Worm (Caenorhabditis elegans): ENCODE data around the gene C05B5.11.
A peak's percentile ranks its signal among the peaks of the same experiment; 100 is the strongest.

C05B5.11 gene

DNA sequence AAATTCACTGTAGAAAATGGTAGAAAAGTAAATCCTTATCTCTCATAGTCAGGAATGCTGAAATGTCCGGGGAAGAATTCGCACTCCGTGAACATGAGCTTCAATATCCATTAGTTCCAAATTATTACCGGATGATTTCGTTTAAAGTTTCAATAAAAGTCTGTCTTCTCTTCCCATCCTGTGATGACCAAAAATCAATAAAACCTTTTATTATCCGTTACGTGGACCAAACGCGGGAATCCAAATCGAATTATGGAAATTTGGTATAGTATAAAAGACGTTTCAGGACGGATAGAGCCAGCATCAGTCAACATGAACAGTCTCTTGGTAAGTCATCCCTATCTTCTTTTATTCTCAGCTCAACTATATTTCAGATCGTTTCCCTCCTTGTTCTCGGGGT lies at the start of gene C05B5.11:
Gene C05B5.11 (plus strand): TSS at position 301 of the 400 bp plus-strand sequence.
- TF ChIP-seq dao-5 (tag; optimal IDR thresholded peaks at IDR 0.05) (no peak), him-1 (tag; optimal IDR thresholded peaks at IDR 0.05) (no peak), W03F9.2 (tag; optimal IDR thresholded peaks at IDR 0.05) (no peak)

DNA sequence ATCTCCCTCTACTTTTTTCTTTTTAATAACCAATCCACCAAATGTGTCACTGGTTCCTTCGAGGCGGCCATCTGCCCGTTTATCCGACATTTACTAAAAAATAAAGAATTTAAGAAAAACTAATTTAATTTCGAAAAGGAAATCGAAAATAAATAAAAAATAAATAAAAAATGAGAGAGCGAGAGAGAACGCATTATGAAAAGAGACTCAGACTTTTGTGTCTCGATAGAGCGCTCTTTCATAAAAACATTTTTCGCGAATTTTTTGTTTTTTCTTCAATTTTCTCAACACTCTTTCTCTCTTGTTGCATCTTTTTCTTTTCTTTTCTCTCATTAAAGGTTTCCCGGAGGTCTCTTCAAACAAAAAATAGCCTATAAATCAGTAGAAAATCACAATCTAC lies 48.2 kb upstream of the C05B5.11 start, which contains the start of gene mog-1:
Gene mog-1 (minus strand): TSS at position 93 of the 400 bp plus-strand sequence.
- TF ChIP-seq him-1 (tag; optimal IDR thresholded peaks at IDR 0.05), result no peak
- peak; percentile 24 for TF ChIP-seq W03F9.2 (tag; optimal IDR thresholded peaks at IDR 0.05)
- no peak for TF ChIP-seq dao-5 (tag; optimal IDR thresholded peaks at IDR 0.05)

DNA sequence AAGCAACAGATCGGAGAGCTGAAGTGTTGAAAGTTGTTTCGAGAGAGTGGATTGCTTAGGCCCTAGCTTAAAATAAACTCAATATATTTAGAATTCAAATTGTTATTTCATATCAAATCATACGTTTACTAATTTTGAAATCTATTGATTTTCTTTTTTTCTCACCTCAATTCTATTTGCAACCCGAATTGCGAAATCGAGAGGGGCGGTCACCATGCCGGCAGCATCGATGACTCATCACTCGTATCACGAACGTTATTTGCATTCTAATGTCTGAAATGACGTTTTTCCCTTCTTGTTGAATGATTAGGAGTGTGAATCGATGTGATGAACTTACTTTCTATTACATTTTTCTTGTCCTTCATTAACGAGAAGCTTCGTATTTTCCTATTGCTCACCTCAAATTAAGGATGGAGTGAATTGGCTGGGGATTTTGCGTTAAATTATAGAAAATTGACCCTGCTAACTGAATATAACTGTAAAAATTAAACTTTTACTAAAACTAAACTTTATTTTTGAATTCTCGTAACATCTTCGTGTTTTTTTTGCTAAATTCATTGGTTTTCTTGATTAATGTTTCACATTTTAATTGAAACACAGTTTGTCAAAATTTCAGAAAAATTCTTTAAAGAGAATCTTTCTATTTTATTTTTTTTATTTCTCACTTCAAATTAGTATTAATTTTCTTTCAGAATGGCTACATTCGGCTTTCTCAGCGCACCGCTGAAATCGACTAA lies 47.5 kb upstream of the C05B5.11 start, which contains the start of gene alx-1:
Gene alx-1 (plus strand): TSS at position 687 of the 737 bp plus-strand sequence.
- TF ChIP-seq dao-5 (tag; optimal IDR thresholded peaks at IDR 0.05), result no peak
- TF ChIP-seq W03F9.2 (tag; optimal IDR thresholded peaks at IDR 0.05), result peak; percentile 19

DNA sequence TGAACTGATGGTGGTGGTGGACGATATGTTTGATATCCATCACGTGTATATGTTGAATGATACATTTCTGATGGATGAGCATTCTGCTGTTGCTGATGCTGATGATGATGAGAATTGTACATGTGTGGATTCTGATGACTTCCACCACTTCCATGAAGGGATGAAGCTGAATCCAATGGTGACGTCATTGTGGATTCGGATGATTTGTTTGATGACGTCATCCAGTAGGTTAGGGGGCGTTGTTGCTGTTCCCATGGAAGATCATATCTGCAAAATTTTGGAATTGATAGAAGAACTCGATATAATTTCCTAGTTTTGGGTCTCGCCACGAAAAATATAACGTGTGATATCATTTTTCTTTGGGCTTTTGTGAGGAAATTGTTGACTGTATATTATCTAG lies 40.9 kb upstream of the C05B5.11 start:
- no peak for TF ChIP-seq dao-5 (tag; optimal IDR thresholded peaks at IDR 0.05)
- no peak for TF ChIP-seq W03F9.2 (tag; optimal IDR thresholded peaks at IDR 0.05)
- no peak for TF ChIP-seq him-1 (tag; optimal IDR thresholded peaks at IDR 0.05)

- TF ChIP-seq dao-5 (tag; optimal IDR thresholded peaks at IDR 0.05) (no peak), him-1 (tag; optimal IDR thresholded peaks at IDR 0.05) (no peak), W03F9.2 (tag; optimal IDR thresholded peaks at IDR 0.05) (no peak)
Observed at ce11 chrIII:9964416-9964815, 39.9 kb upstream of the C05B5.11 start.

- TF ChIP-seq W03F9.2 (tag; optimal IDR thresholded peaks at IDR 0.05), result no peak
- no peak for TF ChIP-seq him-1 (tag; optimal IDR thresholded peaks at IDR 0.05)
- no peak for TF ChIP-seq dao-5 (tag; optimal IDR thresholded peaks at IDR 0.05)
Observed at ce11 chrIII:9965444-9965843, 38.9 kb upstream of the C05B5.11 start.

DNA sequence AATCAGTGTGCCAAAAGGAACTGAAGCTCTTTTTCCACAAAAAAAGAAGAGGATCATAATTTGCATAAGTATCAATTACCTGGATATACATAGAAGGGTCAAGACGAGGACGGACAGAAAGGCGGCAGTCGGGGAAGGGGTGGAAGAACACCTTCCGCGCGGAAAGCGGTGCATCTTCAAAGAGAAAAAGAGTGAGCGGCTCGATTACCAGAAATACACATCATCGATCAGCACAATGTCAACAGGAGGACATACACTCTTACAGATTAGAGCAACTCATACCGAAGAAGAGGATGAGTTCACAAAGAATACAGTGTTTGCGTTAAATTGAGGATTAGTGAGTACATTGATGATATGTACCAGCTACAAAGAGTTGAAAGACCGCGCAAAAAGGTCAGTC lies 34.9 kb upstream of the C05B5.11 start:
- TF ChIP-seq dao-5 (tag; optimal IDR thresholded peaks at IDR 0.05) (no peak), him-1 (tag; optimal IDR thresholded peaks at IDR 0.05) (no peak), W03F9.2 (tag; optimal IDR thresholded peaks at IDR 0.05) (no peak)

- TF ChIP-seq him-1 (tag; optimal IDR thresholded peaks at IDR 0.05) (no peak), dao-5 (tag; optimal IDR thresholded peaks at IDR 0.05) (no peak), W03F9.2 (tag; optimal IDR thresholded peaks at IDR 0.05) (no peak)
Observed at ce11 chrIII:9972192-9972811, 32.0 kb upstream of the C05B5.11 start.

- no peak for TF ChIP-seq W03F9.2 (tag; optimal IDR thresholded peaks at IDR 0.05)
- no peak for TF ChIP-seq him-1 (tag; optimal IDR thresholded peaks at IDR 0.05)
- no peak for TF ChIP-seq dao-5 (tag; optimal IDR thresholded peaks at IDR 0.05)
Observed at ce11 chrIII:9973765-9974164, 30.5 kb upstream of the C05B5.11 start, which contains the start of gene R10E12.2. R10E12.2 (minus strand) TSS chrIII:9973865.

DNA sequence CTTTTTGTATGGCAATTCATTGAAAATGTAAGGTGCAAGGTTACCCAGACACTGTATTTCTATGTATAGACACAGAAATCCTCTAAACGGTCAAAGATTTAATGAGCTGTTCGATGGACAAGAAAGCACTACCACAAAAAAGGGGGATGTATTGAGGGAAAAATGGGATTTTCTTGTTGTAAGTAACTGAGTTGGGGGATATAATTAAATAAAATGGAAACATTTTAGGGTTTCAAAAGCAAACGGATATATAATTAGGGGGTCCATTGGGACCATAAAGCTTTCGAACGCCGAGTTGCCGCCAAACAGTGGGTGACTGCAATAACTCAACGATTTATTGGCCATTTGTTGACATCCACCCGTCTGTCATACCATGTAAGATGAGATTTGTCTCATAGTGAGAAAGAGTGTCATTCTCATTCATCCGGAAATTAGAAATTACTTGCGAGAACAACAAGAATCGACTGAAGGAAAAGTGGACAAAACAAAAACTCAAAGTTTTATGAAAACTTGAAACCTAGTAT lies 22.1 kb upstream of the C05B5.11 start:
- TF ChIP-seq W03F9.2 (tag; optimal IDR thresholded peaks at IDR 0.05) (no peak), him-1 (tag; optimal IDR thresholded peaks at IDR 0.05) (no peak), dao-5 (tag; optimal IDR thresholded peaks at IDR 0.05) (no peak)

DNA sequence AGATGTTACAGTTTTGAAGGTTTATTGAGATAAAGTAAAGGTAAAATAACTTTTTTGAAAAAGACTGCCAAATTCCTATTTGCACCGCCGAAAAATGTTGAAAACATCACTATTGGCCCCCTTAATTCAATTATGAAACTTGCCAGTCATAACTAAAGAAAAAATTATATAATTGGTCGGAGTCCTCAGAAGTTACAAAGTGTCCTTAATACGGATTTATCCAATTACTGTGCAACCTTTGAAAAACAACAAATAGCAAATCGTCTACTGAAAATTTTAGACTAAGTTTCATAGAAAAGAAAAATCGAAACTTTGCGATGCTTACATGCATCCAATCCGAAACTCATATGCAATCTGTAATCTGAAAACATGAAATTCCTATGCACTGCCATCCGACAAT lies 19.7 kb upstream of the C05B5.11 start:
- TF ChIP-seq him-1 (tag; optimal IDR thresholded peaks at IDR 0.05) (no peak), dao-5 (tag; optimal IDR thresholded peaks at IDR 0.05) (no peak), W03F9.2 (tag; optimal IDR thresholded peaks at IDR 0.05) (no peak)

- TF ChIP-seq him-1 (tag; optimal IDR thresholded peaks at IDR 0.05) (no peak), dao-5 (tag; optimal IDR thresholded peaks at IDR 0.05) (no peak), W03F9.2 (tag; optimal IDR thresholded peaks at IDR 0.05) (no peak)
Observed at ce11 chrIII:9985542-9985941, 18.8 kb upstream of the C05B5.11 start.

DNA sequence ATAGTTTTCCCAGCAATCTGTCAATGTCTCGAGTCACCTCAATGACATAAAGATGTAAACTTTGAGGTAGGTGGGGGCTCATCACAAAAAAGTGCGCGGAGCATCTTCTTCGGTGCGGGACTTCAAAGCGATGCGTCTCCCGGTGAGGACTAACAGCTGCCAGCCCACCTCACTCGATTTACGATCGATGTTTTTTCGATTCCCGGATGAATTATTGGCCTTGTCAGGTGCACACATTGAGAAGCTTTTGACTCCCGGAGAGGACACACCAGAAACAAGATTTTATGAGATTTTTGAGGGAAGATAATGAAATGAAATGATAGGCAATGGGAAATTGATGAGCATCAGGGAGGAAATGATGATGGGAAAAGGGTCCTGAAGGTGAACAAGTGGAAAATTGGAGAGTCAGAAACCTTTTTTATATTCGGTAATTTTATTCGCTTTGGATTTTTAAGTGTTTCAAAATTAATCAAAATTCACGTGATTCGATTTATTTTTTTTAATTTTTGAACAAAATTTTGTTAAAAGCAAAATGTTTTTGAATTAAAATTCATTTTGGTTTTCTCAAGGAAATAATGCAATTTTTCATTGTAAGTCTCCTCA lies 17.4 kb upstream of the C05B5.11 start, which contains the start of gene C05B5.12:
Gene C05B5.12 (plus strand): TSS at position 553 of the 603 bp plus-strand sequence.
- TF ChIP-seq him-1 (tag; optimal IDR thresholded peaks at IDR 0.05) (no peak), dao-5 (tag; optimal IDR thresholded peaks at IDR 0.05) (no peak), W03F9.2 (tag; optimal IDR thresholded peaks at IDR 0.05) (no peak)

DNA sequence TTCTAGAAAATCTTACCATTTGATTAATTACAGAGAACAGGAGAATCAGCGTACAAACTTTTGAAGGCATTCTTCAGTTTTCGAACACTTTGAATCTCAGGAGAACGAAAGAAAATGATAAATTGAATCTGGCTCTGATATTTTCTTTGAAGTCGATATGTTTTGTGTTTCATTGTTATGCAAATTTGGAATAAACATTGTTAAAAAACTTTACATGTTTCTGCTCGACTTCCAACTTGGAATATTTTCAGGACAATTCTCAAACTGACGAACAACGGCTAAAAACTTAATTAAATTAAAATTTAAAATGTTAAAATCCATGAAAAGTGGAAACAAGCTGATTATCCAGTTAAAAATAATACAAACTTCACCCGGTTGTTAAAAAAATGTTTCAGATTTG lies 16.0 kb upstream of the C05B5.11 start, which contains the start of gene C05B5.1:
Gene C05B5.1 (minus strand): TSS at position 101 of the 400 bp plus-strand sequence.
- TF ChIP-seq him-1 (tag; optimal IDR thresholded peaks at IDR 0.05) (no peak), dao-5 (tag; optimal IDR thresholded peaks at IDR 0.05) (no peak), W03F9.2 (tag; optimal IDR thresholded peaks at IDR 0.05) (no peak)
